Worm (Caenorhabditis elegans) whole organism, L4 larva: ENCODE results near the gene sdz-18.

Source experiments
- F10B5.3 ChIP-seq: sonication (generic microtip); optimal IDR thresholded peaks from 2 replicates; lab custom pipeline; 2016; ENCODE audit warnings: mild to moderate bottlenecking, missing genetic modification characterization, missing compliant biosample characterization
- T20F7.1 ChIP-seq: fragments of 200-800 bp; sonication (Bioruptor generic); optimal IDR thresholded peaks from 2 replicates; lab custom pipeline; 2018; ENCODE audit warnings: mild to moderate bottlenecking, missing genetic modification characterization, missing compliant biosample characterization
- T26A8.4 ChIP-seq: fragments of 200-800 bp; sonication (Bioruptor generic); IDR thresholded peaks from 2 replicates; pipeline ENCODE4 v1.3.6; 2022; ENCODE audit warnings: missing genetic modification characterization, missing compliant biosample characterization
- ZK337.2 ChIP-seq: fragments of 200-800 bp; sonication (Bioruptor generic); IDR thresholded peaks from 2 replicates; pipeline ENCODE4 v1.3.6; 2022; ENCODE audit warnings: missing genetic modification reagents, missing genetic modification characterization, missing compliant biosample characterization
- aha-1 ChIP-seq: fragments of 150-350 bp; peaks from one replicate; lab custom pipeline; 2014; ENCODE audit warnings: missing biosample characterization, missing genetic modification characterization
- ceh-20 ChIP-seq: fragments of 200-800 bp; sonication (Bioruptor generic); IDR thresholded peaks from 2 replicates; pipeline ENCODE4 v1.3.6; 2022; ENCODE audit warnings: missing genetic modification reagents, missing genetic modification characterization, missing compliant biosample characterization
- ces-1 ChIP-seq: fragments of 150-350 bp; sonication (generic microtip); optimal IDR thresholded peaks from 4 replicates; lab custom pipeline; 2014; ENCODE audit warnings: missing biosample characterization, missing genetic modification reagents, missing genetic modification characterization
- cey-2 ChIP-seq: sonication (generic microtip); optimal IDR thresholded peaks from 3 replicates; lab custom pipeline; 2017; ENCODE audit warnings: missing genetic modification characterization, mild to moderate bottlenecking, missing compliant biosample characterization, antibody characterized with exemption, borderline replicate concordance; ENCODE audit not compliant: insufficient read depth
- daf-16 ChIP-seq, 3 experiments: sonication (generic microtip); optimal IDR thresholded peaks; 2 replicates each; lab custom pipeline; 2016 to 2017; ENCODE audit warnings: missing genetic modification characterization in 3 of 3, missing genetic modification reagents in 3 of 3, mild to moderate bottlenecking in 2 of 3, missing compliant biosample characterization in 2 of 3, missing biosample characterization in 1 of 3, moderate library complexity in 1 of 3
- dmd-6 ChIP-seq: fragments of 200-800 bp; sonication (Bioruptor generic); IDR thresholded peaks from 2 replicates; pipeline ENCODE4 v1.3.6; 2022; ENCODE audit warnings: missing genetic modification reagents, missing genetic modification characterization, missing compliant biosample characterization
- duxl-1 ChIP-seq: sonication (generic microtip); optimal IDR thresholded peaks from 2 replicates; lab custom pipeline; 2016; ENCODE audit warnings: mild to moderate bottlenecking, missing genetic modification characterization, moderate library complexity, missing compliant biosample characterization; ENCODE audit not compliant: poor library complexity
- egl-27 ChIP-seq: sonication (generic microtip); optimal IDR thresholded peaks from 3 replicates; lab custom pipeline; 2017; ENCODE audit warnings: missing biosample characterization, missing genetic modification reagents, missing genetic modification characterization
- egl-43 ChIP-seq: fragments of 200-800 bp; sonication (Bioruptor generic); IDR thresholded peaks from 2 replicates; pipeline ENCODE4 v1.3.6; 2022; ENCODE audit warnings: missing genetic modification reagents, missing genetic modification characterization, missing compliant biosample characterization
- fos-1 ChIP-seq: fragments of 150-350 bp; optimal IDR thresholded peaks from 2 replicates; lab custom pipeline; 2014; ENCODE audit warnings: missing biosample characterization, missing genetic modification characterization
- hif-1 ChIP-seq, 2 experiments: sonication (generic microtip); optimal IDR thresholded peaks; 2 replicates each; lab custom pipeline; 2016 to 2017; ENCODE audit warnings: missing compliant biosample characterization in 2 of 2, missing genetic modification characterization in 2 of 2, missing genetic modification reagents in 2 of 2, missing genotype in 2 of 2, mild to moderate bottlenecking in 1 of 2
- hlh-11 ChIP-seq: fragments of 200-800 bp; sonication (Bioruptor generic); optimal IDR thresholded peaks from 2 replicates; lab custom pipeline; 2018; ENCODE audit warnings: mild to moderate bottlenecking, missing genetic modification characterization, missing compliant biosample characterization
- hlh-30 ChIP-seq: sonication (generic microtip); optimal IDR thresholded peaks from 2 replicates; lab custom pipeline; 2017; ENCODE audit warnings: antibody characterized with exemption, mild to moderate bottlenecking, missing genetic modification characterization, missing compliant biosample characterization; ENCODE audit not compliant: insufficient read depth
- hmg-1.1 ChIP-seq: fragments of 200-800 bp; sonication (Bioruptor generic); IDR thresholded peaks from 2 replicates; pipeline ENCODE4 v1.3.6; 2022; ENCODE audit warnings: missing genetic modification reagents, missing genetic modification characterization, missing compliant biosample characterization
- jun-1 ChIP-seq: fragments of 150-350 bp; optimal IDR thresholded peaks from 2 replicates; lab custom pipeline; 2014; ENCODE audit warnings: missing biosample characterization, missing genetic modification reagents, missing genetic modification characterization
- lin-39 ChIP-seq: fragments of 150-350 bp; optimal IDR thresholded peaks from 2 replicates; lab custom pipeline; 2014; ENCODE audit warnings: missing biosample characterization, missing genetic modification reagents, missing genetic modification characterization
- lsy-2 ChIP-seq, 2 experiments: fragments of 150-350 bp in 1 of 2; sonication (generic microtip) in 1 of 2; optimal IDR thresholded peaks; 2 replicates each; lab custom pipeline; 2014 to 2017; ENCODE audit warnings: missing biosample characterization in 2 of 2, missing genetic modification characterization in 2 of 2
- madf-5 ChIP-seq, 2 experiments: fragments of 200-800 bp; sonication (Bioruptor generic); IDR thresholded peaks; 2 replicates each; pipeline ENCODE4 v1.3.6; 2022; ENCODE audit warnings: missing compliant biosample characterization in 2 of 2, missing genetic modification characterization in 2 of 2
- mdl-1 ChIP-seq, 2 experiments: fragments of 150-350 bp in 1 of 2; sonication (generic microtip) in 1 of 2; optimal IDR thresholded peaks; 2 replicates each; lab custom pipeline; 2014 to 2017; ENCODE audit warnings: missing biosample characterization in 2 of 2, missing genetic modification characterization in 2 of 2
- mes-2 ChIP-seq: sonication (generic microtip); optimal IDR thresholded peaks from 2 replicates; lab custom pipeline; 2016; ENCODE audit warnings: missing genotype, mild to moderate bottlenecking, missing genetic modification characterization, missing compliant biosample characterization; ENCODE audit not compliant: poor library complexity, severe bottlenecking
- mxl-3 ChIP-seq: fragments of 200-800 bp; sonication (Bioruptor generic); optimal IDR thresholded peaks from 2 replicates; lab custom pipeline; 2018; ENCODE audit warnings: mild to moderate bottlenecking, missing genetic modification characterization, missing compliant biosample characterization
- nhr-10 ChIP-seq: fragments of 150-350 bp; optimal IDR thresholded peaks from 2 replicates; lab custom pipeline; 2014; ENCODE audit warnings: missing biosample characterization, missing genetic modification characterization
- nhr-102 ChIP-seq: sonication (generic microtip); optimal IDR thresholded peaks from 2 replicates; lab custom pipeline; 2016; ENCODE audit warnings: mild to moderate bottlenecking, missing genetic modification characterization, moderate library complexity, missing compliant biosample characterization
- nhr-28 ChIP-seq: fragments of 150-350 bp; optimal IDR thresholded peaks from 2 replicates; lab custom pipeline; 2014; ENCODE audit warnings: missing biosample characterization, missing genetic modification characterization
- nhr-41 ChIP-seq: fragments of 200-800 bp; sonication (Bioruptor generic); IDR thresholded peaks from 2 replicates; pipeline ENCODE4 v1.3.6; 2022; ENCODE audit warnings: missing genetic modification reagents, missing genetic modification characterization, missing compliant biosample characterization
- nhr-48 ChIP-seq: sonication (generic microtip); optimal IDR thresholded peaks from 2 replicates; lab custom pipeline; 2016; ENCODE audit warnings: mild to moderate bottlenecking, missing genetic modification characterization, missing compliant biosample characterization
- pha-4 ChIP-seq, 2 experiments: fragments of 150-350 bp in 1 of 2; fragments of 200-800 bp in 1 of 2; sonication (Bioruptor generic) in 1 of 2; IDR thresholded peaks in 1 of 2; optimal IDR thresholded peaks in 1 of 2; 2 replicates each; pipeline versions ENCODE4 v1.3.6 to Lab custom; 2014 to 2022; ENCODE audit warnings: missing genetic modification characterization in 2 of 2, missing genetic modification reagents in 2 of 2, missing biosample characterization in 1 of 2, missing compliant biosample characterization in 1 of 2
- php-3 ChIP-seq: fragments of 200-800 bp; sonication (Bioruptor generic); IDR thresholded peaks from 2 replicates; pipeline ENCODE4 v1.3.6; 2022; ENCODE audit warnings: missing genetic modification reagents, missing genetic modification characterization, missing compliant biosample characterization
- pqm-1 ChIP-seq: sonication (generic microtip); optimal IDR thresholded peaks from 2 replicates; lab custom pipeline; 2017; ENCODE audit warnings: missing biosample characterization, missing genetic modification characterization
- snpc-1.2 ChIP-seq: fragments of 200-800 bp; sonication (Bioruptor generic); IDR thresholded peaks from 2 replicates; pipeline ENCODE4 v1.3.6; 2022; ENCODE audit warnings: missing genetic modification reagents, missing genetic modification characterization, missing compliant biosample characterization
- unc-62 ChIP-seq, 3 experiments: fragments of 150-350 bp in 1 of 3; sonication (generic microtip); optimal IDR thresholded peaks in 2 of 3; peaks in 1 of 3; 1 replicate in 1 of 3; 2 replicates in 2 of 3; lab custom pipeline; 2014 to 2017; ENCODE audit warnings: missing biosample characterization in 3 of 3, missing genetic modification characterization in 3 of 3, missing genetic modification reagents in 3 of 3, missing genotype in 1 of 3
- zag-1 ChIP-seq: fragments of 150-350 bp; optimal IDR thresholded peaks from 2 replicates; lab custom pipeline; 2014; ENCODE audit warnings: missing biosample characterization, missing genetic modification characterization
- ztf-11 ChIP-seq: fragments of 150-350 bp; optimal IDR thresholded peaks from 2 replicates; lab custom pipeline; 2014; ENCODE audit warnings: missing biosample characterization, missing genetic modification characterization

sdz-18 gene

DNA sequence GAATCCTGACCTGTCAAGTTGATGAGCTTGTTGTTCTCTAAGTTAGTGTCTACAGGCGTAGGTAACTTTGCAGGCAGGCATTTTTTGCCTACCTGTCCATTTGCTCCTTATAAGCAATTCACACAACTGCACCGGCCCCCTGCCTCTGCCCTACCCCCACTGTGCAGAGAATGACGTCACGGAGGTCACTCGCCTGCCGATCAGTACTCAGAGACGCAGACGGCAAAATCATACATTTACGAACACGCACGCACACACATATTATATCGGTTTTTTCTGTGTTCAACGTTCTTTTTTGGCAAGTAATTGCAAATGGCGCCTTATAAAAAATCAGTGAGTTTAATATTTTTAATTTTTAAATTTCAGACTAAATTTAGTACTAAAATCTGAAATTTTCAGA lies 42.8 kb downstream of the sdz-18 start, which contains the start of gene duxl-1:
duxl-1 (plus strand) TSS at position 184 of the 400 bp plus-strand sequence.
- TF ChIP-seq madf-5 (GFP tag; IDR thresholded peaks at IDR 0.05; lab: Robert Waterston, UW) (no peak), duxl-1 (tag; lab: Kevin White, UChicago) (peak; percentile 88), ztf-11 (tag; lab: Kevin White, UChicago) (no peak), cey-2 (no peak), T26A8.4 (no peak), nhr-41 (peak; percentile 50; the same call in 1 of the 2 replicates), mxl-3 (peak; percentile 7), nhr-102 (tag; lab: Kevin White, UChicago) (peak; percentile 11), T20F7.1 (no peak), pqm-1 (tag; lab: Kevin White, UChicago) (peak; percentile 16), egl-27 (tag; lab: Kevin White, UChicago) (no peak), ceh-20 (GFP tag; lab: Robert Waterston, UW) (no peak), nhr-28 (peak; percentile 36), dmd-6 (GFP tag; lab: Robert Waterston, UW) (peak; percentile 76), hmg-1.1 (GFP tag; lab: Robert Waterston, UW) (peak; percentile 33; the same call in 1 of the 2 replicates), egl-43 (GFP tag; lab: Robert Waterston, UW) (no peak), lin-39 (tag; lab: Kevin White, UChicago) (no peak), nhr-10 (tag; lab: Kevin White, UChicago) (no peak), aha-1 (tag; lab: Kevin White, UChicago) (peak; percentile 93), pha-4 (GFP tag; IDR thresholded peaks at IDR 0.05; lab: Robert Waterston, UW) (no peak), pha-4 (tag; optimal IDR thresholded peaks at IDR 0.05; lab: Kevin White, UChicago) (no peak), hlh-11 (tag; lab: Kevin White, UChicago) (peak; percentile 65), nhr-48 (tag; lab: Kevin White, UChicago) (peak; percentile 6), ces-1 (GFP tag; lab: Kevin White, UChicago) (no peak), hif-1 (tag; optimal IDR thresholded peaks at IDR 0.05; lab: Kevin White, UChicago) (peak in 1 of 2 experiments; percentile 86), mdl-1 (tag; optimal IDR thresholded peaks at IDR 0.05; lab: Kevin White, UChicago) (peak in 1 of 2 experiments; percentile 2), hlh-30 (tag; lab: Kevin White, UChicago) (no peak), unc-62 (GFP tag; optimal IDR thresholded peaks at IDR 0.05 in 1 of 2; lab: Kevin White, UChicago) (peak in 1 of 2 experiments; percentile 81), unc-62 (tag; optimal IDR thresholded peaks at IDR 0.05; lab: Kevin White, UChicago) (no peak), mes-2 (tag; lab: Kevin White, UChicago) (peak; percentile 71)
- TF ChIP-seq, all 104 proteins: peak for 15

DNA sequence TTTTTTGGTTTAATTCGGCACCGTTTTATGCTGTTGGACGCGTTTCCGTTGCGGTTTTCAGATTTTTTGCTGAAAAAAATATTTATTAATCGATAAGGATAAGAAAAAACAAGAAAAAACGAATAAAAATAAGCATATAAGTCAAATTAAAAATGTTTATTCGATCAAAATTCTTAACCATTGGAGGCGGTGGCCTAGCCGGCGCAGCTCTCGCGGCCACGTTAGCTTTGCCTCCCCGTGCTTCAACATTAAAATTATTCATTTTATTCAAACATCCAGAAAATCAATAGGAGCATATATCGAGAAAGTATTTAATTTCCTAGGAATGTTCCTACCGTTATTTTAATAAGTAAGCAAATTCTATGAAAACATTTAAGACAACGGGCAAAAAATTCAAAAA lies 43.4 kb downstream of the sdz-18 start, which contains the start of gene ZC204.14:
ZC204.14 (minus strand) TSS at position 69 of the 400 bp plus-strand sequence.
- TF ChIP-seq daf-16 (GFP tag; optimal IDR thresholded peaks at IDR 0.05; lab: Kevin White, UChicago) (no peak), daf-16 (tag; optimal IDR thresholded peaks at IDR 0.05; lab: Kevin White, UChicago) (no peak), mes-2 (tag; lab: Kevin White, UChicago) (peak; percentile 51), jun-1 (tag; lab: Kevin White, UChicago) (no peak), F10B5.3 (no peak), zag-1 (tag; lab: Kevin White, UChicago) (no peak), lsy-2 (tag; optimal IDR thresholded peaks at IDR 0.05; lab: Kevin White, UChicago) (peak in 1 of 2 experiments; percentile 46), ZK337.2 (GFP tag; lab: Robert Waterston, UW) (no peak), ceh-20 (GFP tag; lab: Robert Waterston, UW) (no peak), snpc-1.2 (GFP tag; lab: Robert Waterston, UW) (no peak), php-3 (GFP tag; lab: Robert Waterston, UW) (no peak), fos-1 (tag; lab: Kevin White, UChicago) (no peak)
- TF ChIP-seq, all 104 proteins: peak for 2
